Fruit fly (Drosophila melanogaster): ENCODE data around the gene per.
A peak's percentile ranks its signal among the peaks of the same experiment; 100 is the strongest.

DNA sequence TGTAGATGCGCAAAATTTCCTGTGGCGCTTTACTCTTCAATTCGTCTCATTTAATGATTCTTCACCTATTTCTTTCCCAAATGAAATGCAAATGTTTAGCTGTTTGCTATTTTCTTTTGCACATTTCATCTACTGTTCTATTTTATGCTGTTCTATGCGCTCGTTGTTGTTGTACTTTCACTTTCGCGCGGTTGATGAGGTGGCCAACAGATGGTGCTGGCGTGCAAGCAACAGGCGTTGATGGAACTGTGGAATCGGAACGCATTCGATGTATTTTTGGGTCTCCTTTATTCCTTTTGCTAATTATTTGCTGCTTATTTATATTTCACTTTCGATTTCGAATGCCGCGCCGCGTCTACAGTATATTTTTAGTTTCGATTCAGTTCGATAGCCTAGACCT is 29.4 kb upstream of the per start:
- TF ChIP-seq mam (GFP tag; optimal IDR thresholded peaks at IDR 0.05): no peak
- peak; percentile 88 for TF ChIP-seq CTCF (GFP tag; optimal IDR thresholded peaks at IDR 0.05)
- no peak for TF ChIP-seq CG12299 (tag; optimal IDR thresholded peaks at IDR 0.05)
- TF ChIP-seq hb (GFP tag; IDR thresholded peaks at IDR 0.05; ENCODE audit: partially characterized antibody): no peak
- TF ChIP-seq CG5245 (GFP tag; optimal IDR thresholded peaks at IDR 0.05): no peak
- no peak for TF ChIP-seq CG10267 (tag; optimal IDR thresholded peaks at IDR 0.05)
- no peak for TF ChIP-seq CG13123 (GFP tag; optimal IDR thresholded peaks at IDR 0.05)
- TF ChIP-seq CG14667 (GFP tag; IDR thresholded peaks at IDR 0.05): no peak
- TF ChIP-seq otp (GFP tag; IDR thresholded peaks at IDR 0.05): no peak
- no peak for TF ChIP-seq CG31365 (tag; optimal IDR thresholded peaks at IDR 0.05)
- no peak for TF ChIP-seq nerfin-2 (GFP tag; IDR thresholded peaks at IDR 0.05; ENCODE audit: partially characterized antibody)
- no peak for TF ChIP-seq Fer1 (GFP tag; optimal IDR thresholded peaks at IDR 0.05)
- TF ChIP-seq CG7271 (tag; optimal IDR thresholded peaks at IDR 0.05): no peak

Data from whole organism, embryonic.